Worm (Caenorhabditis elegans): ENCODE results near the gene C48A7.16.

Gene C48A7.16

DNA sequence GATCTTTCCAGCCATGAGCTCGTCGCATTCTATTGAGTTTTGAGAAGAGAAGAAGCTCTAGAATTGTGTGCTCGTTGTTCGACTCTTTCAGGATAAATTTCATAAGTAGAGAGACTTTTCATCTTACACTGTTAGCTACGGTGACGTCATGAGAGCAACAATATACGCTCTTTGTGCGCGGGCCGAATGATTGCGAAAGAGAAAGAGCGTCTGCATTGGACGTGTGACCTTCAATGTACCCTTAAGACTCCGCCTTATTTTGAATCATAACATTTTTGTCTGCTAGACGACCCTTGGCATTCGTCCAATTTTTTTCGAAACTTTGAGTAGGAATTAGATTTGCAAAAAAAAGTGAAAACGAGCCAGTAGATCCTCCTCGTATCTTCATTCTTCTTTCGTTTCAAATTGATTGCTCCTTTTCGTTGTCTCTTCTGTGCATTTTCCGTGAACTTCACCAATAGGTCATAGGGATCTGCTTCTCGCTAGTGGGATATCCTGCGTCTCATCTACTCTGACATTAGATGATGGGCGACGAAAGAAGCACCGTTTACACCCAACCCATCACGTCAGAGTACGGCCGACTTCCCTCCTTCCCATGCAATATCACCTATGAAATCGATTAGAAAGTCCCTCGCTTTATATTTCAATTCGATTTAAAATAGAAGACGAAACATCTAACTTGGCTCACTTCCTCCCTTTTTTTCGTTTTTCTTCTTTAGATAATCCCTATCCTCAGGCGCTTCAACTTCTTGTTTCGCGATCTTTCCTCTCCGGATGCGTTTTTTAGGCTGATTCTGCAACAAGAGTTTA is 13.5 kb upstream of the C48A7.16 start (continued):
- TF ChIP-seq nhr-10 (tag; optimal IDR thresholded peaks at IDR 0.05): no peak
- TF ChIP-seq lin-15B (tag; optimal IDR thresholded peaks at IDR 0.05): no peak
- TF ChIP-seq jun-1 (tag; optimal IDR thresholded peaks at IDR 0.05): no peak
- no peak for TF ChIP-seq spr-3 (GFP tag; optimal IDR thresholded peaks at IDR 0.05)
- no peak for TF ChIP-seq F26F4.8 (GFP tag; conservative IDR thresholded peaks at IDR 0.05)
- peak in 1 of 2 experiments; percentile 72 for TF ChIP-seq lsy-2 (tag; optimal IDR thresholded peaks at IDR 0.05)
- TF ChIP-seq F49E8.2 (tag; optimal IDR thresholded peaks at IDR 0.05; ENCODE audit: borderline replicate concordance): no peak
- TF ChIP-seq snpc-1.2 (GFP tag; IDR thresholded peaks at IDR 0.05): no peak
- peak; percentile 34 for TF ChIP-seq nhr-6 (tag; optimal IDR thresholded peaks at IDR 0.05)
- no peak for TF ChIP-seq F37D6.2 (tag; optimal IDR thresholded peaks at IDR 0.05)
- TF ChIP-seq nhr-77 (tag; optimal IDR thresholded peaks at IDR 0.05): no peak
- no peak for TF ChIP-seq daf-12 (tag; optimal IDR thresholded peaks at IDR 0.05)
- no peak for TF ChIP-seq vab-7 (GFP tag; IDR thresholded peaks at IDR 0.05)
- peak; percentile 62 for TF ChIP-seq rbr-2 (tag; optimal IDR thresholded peaks at IDR 0.05)
- TF ChIP-seq gei-8 (GFP tag; optimal IDR thresholded peaks at IDR 0.05): no peak
- TF ChIP-seq ZK546.5 (tag; optimal IDR thresholded peaks at IDR 0.05): no peak
- no peak for TF ChIP-seq ceh-44 (GFP tag; IDR thresholded peaks at IDR 0.05)
- TF ChIP-seq ces-1 (GFP tag; optimal IDR thresholded peaks at IDR 0.05): no peak
- peak; percentile 12 for TF ChIP-seq dve-1 (tag; optimal IDR thresholded peaks at IDR 0.05; ENCODE audit: insufficient read depth)
- no peak for TF ChIP-seq zfp-3 (GFP tag; conservative IDR thresholded peaks at IDR 0.05)
- TF ChIP-seq dpl-1 (GFP tag; optimal IDR thresholded peaks at IDR 0.05): peak; percentile 5
- TF ChIP-seq ceh-82 (tag; optimal IDR thresholded peaks at IDR 0.05): no peak
- no peak for TF ChIP-seq zip-2 (tag; optimal IDR thresholded peaks at IDR 0.05)
- TF ChIP-seq lin-29 (GFP tag; IDR thresholded peaks at IDR 0.05): no peak
- TF ChIP-seq ztf-11 (tag; optimal IDR thresholded peaks at IDR 0.05): no peak
- TF ChIP-seq zag-1 (tag; optimal IDR thresholded peaks at IDR 0.05): no peak
- no peak for TF ChIP-seq lin-38 (GFP tag; IDR thresholded peaks at IDR 0.05)
- TF ChIP-seq sdz-12 (GFP tag; optimal IDR thresholded peaks at IDR 0.05): no peak
- no peak for TF ChIP-seq nhr-237 (tag; optimal IDR thresholded peaks at IDR 0.05)
- TF ChIP-seq set-16 (GFP tag; IDR thresholded peaks at IDR 0.05): no peak
- no peak for TF ChIP-seq attf-4 (tag; optimal IDR thresholded peaks at IDR 0.05)
- TF ChIP-seq dmd-8 (GFP tag; IDR thresholded peaks at IDR 0.05): no peak
- TF ChIP-seq aly-2 (tag; optimal IDR thresholded peaks at IDR 0.05): no peak
- no peak for TF ChIP-seq dmd-9 (GFP tag; IDR thresholded peaks at IDR 0.05)
- no peak for TF ChIP-seq cey-2 (tag; optimal IDR thresholded peaks at IDR 0.05; ENCODE audit: borderline replicate concordance, insufficient read depth)
- no peak for TF ChIP-seq nhr-111 (GFP tag; optimal IDR thresholded peaks at IDR 0.05)
- TF ChIP-seq nhr-28 (tag; optimal IDR thresholded peaks at IDR 0.05): no peak
- no peak for TF ChIP-seq lin-39 (tag; optimal IDR thresholded peaks at IDR 0.05)
- TF ChIP-seq nhr-41 (GFP tag; IDR thresholded peaks at IDR 0.05): no peak
- TF ChIP-seq hif-1 (tag; optimal IDR thresholded peaks at IDR 0.05): peak in 1 of 2 experiments; percentile 58
- TF ChIP-seq ama-1 (optimal IDR thresholded peaks at IDR 0.05): no peak
- TF ChIP-seq nhr-76 (tag; optimal IDR thresholded peaks at IDR 0.05): no peak
- peak; percentile 67 for TF ChIP-seq hlh-11 (tag; optimal IDR thresholded peaks at IDR 0.05)
- peak; percentile 45; the same call in 1 of the 2 replicates for TF ChIP-seq ceh-20 (GFP tag; IDR thresholded peaks at IDR 0.05)
- TF ChIP-seq arid-1 (GFP tag; conservative IDR thresholded peaks at IDR 0.05): no peak
- peak; percentile 31 for TF ChIP-seq mes-2 (tag; optimal IDR thresholded peaks at IDR 0.05; ENCODE audit: poor library complexity, severe bottlenecking)
- no peak for TF ChIP-seq saeg-2 (GFP tag; IDR thresholded peaks at IDR 0.05)
- peak; percentile 31 for TF ChIP-seq dmd-6 (GFP tag; IDR thresholded peaks at IDR 0.05)
- peak; percentile 56; the same call in 1 of the 2 replicates for TF ChIP-seq lim-7 (GFP tag; IDR thresholded peaks at IDR 0.05)
- TF ChIP-seq tag-97 (GFP tag; IDR thresholded peaks at IDR 0.05): no peak

Data from whole organism, L4 larva.